Fruit fly (Drosophila melanogaster): ENCODE data around the gene ru.

- no peak for TF ChIP-seq cic (GFP tag; optimal IDR thresholded peaks at IDR 0.05)
- TF ChIP-seq Crg-1 (GFP tag; optimal IDR thresholded peaks at IDR 0.05) = no peak
- TF ChIP-seq CG1620 (GFP tag; optimal IDR thresholded peaks at IDR 0.05) = no peak
- TF ChIP-seq toe (GFP tag; optimal IDR thresholded peaks at IDR 0.05) = no peak
Observed at dm6 chr3L:1408093-1408492, 37.7 kb downstream of the ru start.

All from whole organism, adult.